Worm (Caenorhabditis elegans): ENCODE measurements around the gene dmsr-4.

- no peak for TF ChIP-seq nhr-76 (tag; optimal IDR thresholded peaks at IDR 0.05)
- no peak for TF ChIP-seq ztf-11 (tag; optimal IDR thresholded peaks at IDR 0.05)
- TF ChIP-seq ceh-39 (tag; optimal IDR thresholded peaks at IDR 0.05): no peak
These were observed 36.1 kb downstream of the dmsr-4 start for ce11 chrII:320783-321182.

All from whole organism, mixed stage, embryonic.